Fruit fly (Drosophila melanogaster) whole organism, prepupa: ENCODE measurements around the gene CG18170.

Experiments
- CG1621 ChIP-seq: fragments of 200-800 bp; sonication (Bioruptor generic); optimal IDR thresholded peaks from 3 replicates; lab custom pipeline; 2018; ENCODE audit warnings: missing biosample characterization, mild to moderate bottlenecking, missing genetic modification characterization
- CG8119 ChIP-seq: fragments of 200-800 bp; sonication (Bioruptor generic); IDR thresholded peaks from 3 replicates; pipeline ENCODE4 v1.3.6; 2022; ENCODE audit warnings: missing biosample characterization, missing genetic modification characterization
- Eip75B ChIP-seq: fragments of 200-800 bp; sonication (Bioruptor generic); optimal IDR thresholded peaks from 3 replicates; lab custom pipeline; 2016; ENCODE audit warnings: missing biosample characterization, missing genetic modification characterization
- Eip93F ChIP-seq: fragments of 200-800 bp; sonication (Bioruptor generic); optimal IDR thresholded peaks from 2 replicates; lab custom pipeline; 2016; ENCODE audit warnings: missing biosample characterization, mild to moderate bottlenecking, missing genetic modification characterization
- Ets21C ChIP-seq: fragments of 200-800 bp; sonication (Bioruptor generic); optimal IDR thresholded peaks from 3 replicates; lab custom pipeline; 2016; ENCODE audit warnings: missing biosample characterization, missing genetic modification characterization
- achi ChIP-seq: fragments of 200-800 bp; sonication (Bioruptor generic); optimal IDR thresholded peaks from 3 replicates; lab custom pipeline; 2016; ENCODE audit warnings: missing biosample characterization, missing genetic modification characterization
- fd85E ChIP-seq: fragments of 200-800 bp; sonication (Bioruptor generic); optimal IDR thresholded peaks from 3 replicates; lab custom pipeline; 2016; ENCODE audit warnings: missing biosample characterization, missing genetic modification characterization

DNA sequence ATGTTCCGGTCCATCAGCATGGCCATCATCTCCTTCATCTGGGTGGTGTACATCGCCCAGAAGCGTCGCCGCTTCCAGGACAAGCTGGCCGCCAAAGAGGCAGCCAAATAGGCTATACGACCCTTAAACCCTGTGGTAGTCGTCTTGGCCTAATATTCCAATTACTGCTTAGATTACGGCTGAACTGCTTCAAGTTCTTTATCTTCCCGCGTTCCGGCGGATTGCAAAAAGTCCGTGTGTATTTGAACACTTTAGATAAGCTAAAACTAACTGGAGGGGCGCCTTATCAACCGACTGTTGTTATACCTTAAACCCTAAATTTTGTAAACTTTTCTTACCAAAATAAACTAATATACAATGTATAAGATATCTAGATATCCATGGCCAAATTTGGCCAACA lies 51.0 kb downstream of the CG18170 start:
- TF ChIP-seq Eip75B (GFP tag; lab: Kevin White, UChicago) (no peak), Eip93F (no peak), fd85E (GFP tag; lab: Kevin White, UChicago) (no peak), achi (GFP tag; lab: Kevin White, UChicago) (no peak), CG1621 (no peak), CG8119 (GFP tag; lab: Robert Waterston, UW) (no peak), Ets21C (GFP tag; lab: Kevin White, UChicago) (no peak)
